Worm (Caenorhabditis elegans) whole organism, L2 larva: ENCODE measurements around the gene lgc-56.

Experiments
- R02D3.7 ChIP-seq: fragments of 150-350 bp; optimal IDR thresholded peaks from 2 replicates; lab custom pipeline; 2014; ENCODE audit warnings: missing biosample characterization, missing genetic modification characterization
- ama-1 ChIP-seq: fragments of 150-350 bp; optimal IDR thresholded peaks from 2 replicates; lab custom pipeline; 2018; ENCODE audit warnings: inconsistent platforms
- elt-3 ChIP-seq: sonication (generic microtip); optimal IDR thresholded peaks from 2 replicates; lab custom pipeline; 2017; ENCODE audit warnings: missing biosample characterization, missing genetic modification characterization
- lin-13 ChIP-seq: fragments of 150-350 bp; optimal IDR thresholded peaks from 2 replicates; lab custom pipeline; 2014; ENCODE audit warnings: missing biosample characterization, missing genetic modification reagents, missing genetic modification characterization
- nhr-10 ChIP-seq: sonication (generic microtip); optimal IDR thresholded peaks from 2 replicates; lab custom pipeline; 2017; ENCODE audit warnings: missing biosample characterization, missing genetic modification characterization
- skn-1 ChIP-seq: sonication (generic microtip); optimal IDR thresholded peaks from 2 replicates; lab custom pipeline; 2017; ENCODE audit warnings: missing biosample characterization, missing genetic modification characterization
- snpc-4 ChIP-seq: fragments of 150-350 bp; optimal IDR thresholded peaks from 2 replicates; lab custom pipeline; 2014; ENCODE audit warnings: missing biosample characterization, missing genetic modification characterization
- unc-39 ChIP-seq: fragments of 150-350 bp; optimal IDR thresholded peaks from 2 replicates; lab custom pipeline; 2014; ENCODE audit warnings: missing biosample characterization, missing genetic modification characterization
- unc-55 ChIP-seq: fragments of 150-350 bp; sonication (generic microtip); optimal IDR thresholded peaks from 3 replicates; lab custom pipeline; 2014; ENCODE audit warnings: missing biosample characterization, missing genetic modification reagents, missing genetic modification characterization
- unc-62 ChIP-seq: fragments of 150-350 bp; optimal IDR thresholded peaks from 2 replicates; lab custom pipeline; 2014; ENCODE audit warnings: missing biosample characterization, missing genetic modification reagents, missing genetic modification characterization

DNA sequence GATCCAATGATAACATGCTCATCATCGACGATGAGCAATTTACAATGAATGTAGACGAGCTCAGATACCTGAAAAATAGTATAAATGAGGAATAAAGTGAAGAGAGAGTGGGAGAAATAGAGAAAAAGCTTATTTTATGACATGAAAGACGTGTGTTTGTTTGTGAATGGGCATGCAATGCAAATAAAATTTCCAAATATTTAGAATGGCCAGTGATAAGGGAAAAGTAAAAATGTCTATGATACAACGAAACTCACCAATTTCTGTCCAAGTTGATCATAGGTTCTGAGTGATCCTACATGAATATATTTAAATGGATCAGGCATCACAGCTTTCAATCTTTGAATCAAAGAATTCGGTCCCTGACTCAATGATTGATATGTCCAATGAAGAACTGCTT, 44.0 kb upstream of the lgc-56 start:
- TF ChIP-seq unc-55 (GFP tag; lab: Kevin White, UChicago): no peak
- TF ChIP-seq unc-62: no peak
- TF ChIP-seq unc-39 (tag; lab: Kevin White, UChicago): no peak
- no peak for TF ChIP-seq ama-1 (lab: Kevin White, UChicago)
- TF ChIP-seq R02D3.7: no peak
- no peak for TF ChIP-seq nhr-10 (tag; lab: Kevin White, UChicago)
- TF ChIP-seq snpc-4 (tag; lab: Kevin White, UChicago): no peak
- TF ChIP-seq lin-13: no peak
- no peak for TF ChIP-seq elt-3 (tag; lab: Kevin White, UChicago)
- no peak for TF ChIP-seq skn-1 (tag; lab: Kevin White, UChicago)
